Worm (Caenorhabditis elegans) whole organism, young adult: ENCODE results near the gene F32D1.3.

ENCODE experiments used
- F37B4.10 ChIP-seq: fragments of 200-800 bp; sonication (Bioruptor generic); IDR thresholded peaks from 2 replicates; pipeline ENCODE4 v1.3.6; 2022; ENCODE audit warnings: missing genetic modification characterization, missing compliant biosample characterization
- Y53F4B.3 ChIP-seq: fragments of 200-800 bp; sonication (Bioruptor generic); IDR thresholded peaks from 2 replicates; pipeline ENCODE4 v1.3.6; 2022; ENCODE audit warnings: missing genetic modification reagents, missing genetic modification characterization, missing compliant biosample characterization
- Y95B8A.8 ChIP-seq: fragments of 200-800 bp; sonication (Bioruptor generic); IDR thresholded peaks from 2 replicates; pipeline ENCODE4 v1.3.6; 2022; ENCODE audit warnings: missing genetic modification reagents, missing genetic modification characterization, missing compliant biosample characterization
- cebp-1 ChIP-seq, 2 experiments: fragments of 200-800 bp in 1 of 2; sonication (Bioruptor generic) in 1 of 2; sonication (generic microtip) in 1 of 2; IDR thresholded peaks in 1 of 2; optimal IDR thresholded peaks in 1 of 2; 2 replicates each; pipeline versions ENCODE4 v1.3.6 to Lab custom; 2017 to 2022; ENCODE audit warnings: missing compliant biosample characterization in 2 of 2, missing genetic modification characterization in 2 of 2, mild to moderate bottlenecking in 1 of 2, missing genetic modification reagents in 1 of 2, moderate library complexity in 1 of 2
- ceh-79 ChIP-seq: sonication (generic microtip); optimal IDR thresholded peaks from 2 replicates; lab custom pipeline; 2017; ENCODE audit warnings: mild to moderate bottlenecking, missing genetic modification characterization, missing compliant biosample characterization
- madf-8 ChIP-seq: fragments of 200-800 bp; sonication (Bioruptor generic); conservative IDR thresholded peaks from 2 replicates; pipeline ENCODE4 v1.3.6; 2022; ENCODE audit warnings: missing genetic modification reagents, missing genetic modification characterization, missing compliant biosample characterization
- nhr-120 ChIP-seq: fragments of 200-800 bp; sonication (Bioruptor generic); IDR thresholded peaks from 2 replicates; pipeline ENCODE4 v1.3.6; 2022; ENCODE audit warnings: missing genetic modification characterization, missing compliant biosample characterization
- rec-8 ChIP-seq, 2 experiments: sonication (generic microtip); optimal IDR thresholded peaks; 2 replicates each; lab custom pipeline; 2016; ENCODE audit warnings: mild to moderate bottlenecking in 2 of 2, missing genetic modification characterization in 2 of 2, missing genetic modification reagents in 2 of 2, missing genotype in 2 of 2, missing biosample characterization in 1 of 2, missing compliant biosample characterization in 1 of 2, moderate library complexity in 1 of 2
- sdz-38 ChIP-seq: sonication (generic microtip); optimal IDR thresholded peaks from 2 replicates; lab custom pipeline; 2016; ENCODE audit warnings: missing genotype, missing genetic modification characterization, missing compliant biosample characterization
- snpc-3.4 ChIP-seq: sonication (generic microtip); optimal IDR thresholded peaks from 2 replicates; lab custom pipeline; 2017; ENCODE audit warnings: missing genetic modification characterization, mild to moderate bottlenecking, missing compliant biosample characterization, antibody characterized with exemption, moderate library complexity, missing genotype, missing genetic modification reagents
- ztf-28 ChIP-seq: fragments of 200-800 bp; sonication (Bioruptor generic); IDR thresholded peaks from 2 replicates; pipeline ENCODE4 v1.3.6; 2022; ENCODE audit warnings: missing genetic modification reagents, missing genetic modification characterization, missing compliant biosample characterization

The F32D1.3 gene

DNA sequence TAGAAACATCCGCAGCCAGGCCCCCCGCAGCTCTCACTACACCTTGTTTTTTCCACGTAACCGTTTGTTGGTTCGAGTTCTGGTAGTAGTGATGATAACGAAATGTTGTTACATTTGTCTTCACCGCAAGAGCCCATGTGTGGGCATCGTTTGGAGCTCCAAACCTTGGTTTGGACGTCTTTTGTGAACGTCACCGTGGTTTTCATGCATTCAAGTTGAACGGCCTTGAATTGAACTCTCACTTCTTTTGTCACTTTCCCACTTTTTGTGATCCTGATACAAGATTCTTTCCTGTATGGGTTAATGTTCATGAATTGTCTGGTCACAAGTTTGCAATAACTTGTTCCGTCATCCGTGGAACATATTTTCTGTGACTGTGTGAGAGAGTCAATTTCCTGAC lies 57.6 kb downstream of the F32D1.3 start:
- TF ChIP-seq cebp-1 (GFP tag; IDR thresholded peaks at IDR 0.05; lab: Robert Waterston, UW) (no peak), cebp-1 (tag; optimal IDR thresholded peaks at IDR 0.05; lab: Kevin White, UChicago) (no peak), Y53F4B.3 (GFP tag; lab: Robert Waterston, UW) (no peak), Y95B8A.8 (GFP tag; lab: Robert Waterston, UW) (no peak), ztf-28 (GFP tag; lab: Robert Waterston, UW) (no peak), nhr-120 (no peak), F37B4.10 (GFP tag; lab: Robert Waterston, UW) (no peak)
- TF ChIP-seq, all 124 proteins: peak for 0

DNA sequence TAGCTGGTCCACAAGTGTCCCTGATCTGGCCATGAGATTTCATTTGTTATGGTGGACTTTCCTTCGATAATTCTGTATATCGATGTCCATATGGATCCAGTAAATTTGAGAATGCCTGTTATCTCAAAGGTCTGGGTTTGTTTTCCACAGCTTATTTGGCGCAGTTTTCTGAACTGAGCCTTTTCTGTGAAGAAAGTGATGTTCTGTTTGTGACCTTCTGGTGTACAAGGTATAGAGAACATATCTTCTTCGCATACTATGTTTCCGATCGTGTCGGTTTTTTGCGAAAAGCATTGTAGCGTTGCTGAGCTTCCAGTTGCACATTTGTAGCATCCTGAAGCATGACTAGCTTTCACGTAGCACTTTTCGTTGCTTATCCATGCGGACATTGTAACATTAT lies 58.5 kb downstream of the F32D1.3 start:
- TF ChIP-seq madf-8 (GFP tag; lab: Robert Waterston, UW) (no peak), Y53F4B.3 (GFP tag; lab: Robert Waterston, UW) (no peak), sdz-38 (no peak), ceh-79 (tag; lab: Kevin White, UChicago) (no peak), ztf-28 (GFP tag; lab: Robert Waterston, UW) (no peak), rec-8 (tag; optimal IDR thresholded peaks at IDR 0.05; lab: Kevin White, UChicago) (no peak), snpc-3.4 (tag; lab: Kevin White, UChicago) (no peak)
